Worm (Caenorhabditis elegans): ENCODE data around the gene col-139.
A peak's percentile ranks its signal among the peaks of the same experiment; 100 is the strongest.

Gene col-139

ce11 chrV:4615802-4616201 is 38.0 kb downstream of the col-139 start, which contains the start of the genes Y61A9LA.10 and F54D11.4:
Y61A9LA.10 (minus strand) TSS chrV:4615817.
F54D11.4 (plus strand) TSS chrV:4616151.
- no peak for TF ChIP-seq Y5F2A.4 (GFP tag; optimal IDR thresholded peaks at IDR 0.05)
- TF ChIP-seq daf-8 (GFP tag; IDR thresholded peaks at IDR 0.05): no peak
- TF ChIP-seq duxl-1 (tag; optimal IDR thresholded peaks at IDR 0.05; ENCODE audit: poor library complexity): no peak
- no peak for TF ChIP-seq spr-3 (GFP tag; optimal IDR thresholded peaks at IDR 0.05)
- TF ChIP-seq lim-7 (GFP tag; IDR thresholded peaks at IDR 0.05): no peak
- no peak for TF ChIP-seq pqm-1 (tag; optimal IDR thresholded peaks at IDR 0.05)
- no peak for TF ChIP-seq ceh-28 (tag; optimal IDR thresholded peaks at IDR 0.05)
- TF ChIP-seq lsy-2 (tag; optimal IDR thresholded peaks at IDR 0.05): peak in 1 of 2 experiments; percentile 83
- no peak for TF ChIP-seq gei-8 (GFP tag; optimal IDR thresholded peaks at IDR 0.05)
- no peak for TF ChIP-seq dmd-9 (GFP tag; IDR thresholded peaks at IDR 0.05)
- TF ChIP-seq nhr-237 (tag; optimal IDR thresholded peaks at IDR 0.05): no peak
- TF ChIP-seq jun-1 (tag; optimal IDR thresholded peaks at IDR 0.05): no peak
- no peak for TF ChIP-seq ztf-11 (tag; optimal IDR thresholded peaks at IDR 0.05)
- no peak for TF ChIP-seq egl-43 (GFP tag; IDR thresholded peaks at IDR 0.05)
- TF ChIP-seq aly-2 (tag; optimal IDR thresholded peaks at IDR 0.05): no peak
- no peak for TF ChIP-seq nhr-28 (tag; optimal IDR thresholded peaks at IDR 0.05)
- no peak for TF ChIP-seq lin-1 (GFP tag; IDR thresholded peaks at IDR 0.05)
- no peak for TF ChIP-seq nhr-111 (GFP tag; optimal IDR thresholded peaks at IDR 0.05)
- peak; percentile 9 for TF ChIP-seq F10B5.3 (tag; optimal IDR thresholded peaks at IDR 0.05)
- no peak for TF ChIP-seq nhr-42 (GFP tag; IDR thresholded peaks at IDR 0.05)
- TF ChIP-seq hmg-1.1 (GFP tag; IDR thresholded peaks at IDR 0.05): no peak
- TF ChIP-seq ctbp-1 (GFP tag; IDR thresholded peaks at IDR 0.05): no peak
- no peak for TF ChIP-seq mxl-2 (GFP tag; conservative IDR thresholded peaks at IDR 0.05)
- TF ChIP-seq mxl-3 (GFP tag; optimal IDR thresholded peaks at IDR 0.05): no peak
- TF ChIP-seq hif-1 (tag; optimal IDR thresholded peaks at IDR 0.05): no peak
- no peak for TF ChIP-seq madf-5 (GFP tag; IDR thresholded peaks at IDR 0.05)
- TF ChIP-seq D1046.2 (GFP tag; IDR thresholded peaks at IDR 0.05): no peak
- TF ChIP-seq mep-1 (tag; optimal IDR thresholded peaks at IDR 0.05): peak; percentile 66
- no peak for TF ChIP-seq T20F7.1 (GFP tag; optimal IDR thresholded peaks at IDR 0.05)
- peak; percentile 22 for TF ChIP-seq F37D6.2 (tag; optimal IDR thresholded peaks at IDR 0.05)
- TF ChIP-seq F44E2.7 (GFP tag; IDR thresholded peaks at IDR 0.05): no peak
- peak; percentile 50 for TF ChIP-seq rbr-2 (tag; optimal IDR thresholded peaks at IDR 0.05)
- no peak for TF ChIP-seq R02D3.7 (tag; optimal IDR thresholded peaks at IDR 0.05)
- no peak for TF ChIP-seq F49E8.2 (tag; optimal IDR thresholded peaks at IDR 0.05; ENCODE audit: borderline replicate concordance)
- no peak for TF ChIP-seq nhr-10 (tag; optimal IDR thresholded peaks at IDR 0.05)
- no peak for TF ChIP-seq madf-9 (GFP tag; conservative IDR thresholded peaks at IDR 0.05)
- TF ChIP-seq nhr-11 (tag; optimal IDR thresholded peaks at IDR 0.05): no peak
- no peak for TF ChIP-seq fkh-10 (GFP tag; optimal IDR thresholded peaks at IDR 0.05)
- no peak for TF ChIP-seq lin-13 (GFP tag; optimal IDR thresholded peaks at IDR 0.05)
- TF ChIP-seq tra-1 (GFP tag; IDR thresholded peaks at IDR 0.05): no peak
- TF ChIP-seq nhr-6 (tag; optimal IDR thresholded peaks at IDR 0.05): no peak
- TF ChIP-seq lin-29 (GFP tag; IDR thresholded peaks at IDR 0.05): no peak
- no peak for TF ChIP-seq ces-1 (GFP tag; optimal IDR thresholded peaks at IDR 0.05)
- no peak for TF ChIP-seq mdt-29 (GFP tag; IDR thresholded peaks at IDR 0.05)
- TF ChIP-seq php-3 (GFP tag; IDR thresholded peaks at IDR 0.05): no peak
- peak; percentile 69 for TF ChIP-seq lin-38 (GFP tag; IDR thresholded peaks at IDR 0.05)
- TF ChIP-seq nhr-48 (tag; optimal IDR thresholded peaks at IDR 0.05): no peak
- no peak for TF ChIP-seq tag-97 (GFP tag; IDR thresholded peaks at IDR 0.05)
- TF ChIP-seq vab-7 (GFP tag; IDR thresholded peaks at IDR 0.05): no peak
- TF ChIP-seq F26F4.8 (GFP tag; conservative IDR thresholded peaks at IDR 0.05): no peak
- TF ChIP-seq lir-3 (tag; optimal IDR thresholded peaks at IDR 0.05): no peak
- no peak for TF ChIP-seq ceh-62 (tag; optimal IDR thresholded peaks at IDR 0.05)
- peak; percentile 54 for TF ChIP-seq ztf-7 (tag; optimal IDR thresholded peaks at IDR 0.05)

Measured in whole organism, L4 larva.